Fruit fly (Drosophila melanogaster): Measurements from ENCODE around the gene CG32270.

The CG32270 gene

dm6 chr3L:3223390-3223914 lies 14.7 kb upstream of the CG32270 start:
- TF ChIP-seq Fer3 (tag; optimal IDR thresholded peaks at IDR 0.05): no peak
- no peak for TF ChIP-seq CG6813 (GFP tag; optimal IDR thresholded peaks at IDR 0.05)
- no peak for TF ChIP-seq CkIIα-i1 (GFP tag; IDR thresholded peaks at IDR 0.05)
- no peak for TF ChIP-seq BtbVII (GFP tag; optimal IDR thresholded peaks at IDR 0.05)
- no peak for TF ChIP-seq CG17361 (GFP tag; IDR thresholded peaks at IDR 0.05)
- TF ChIP-seq CG1603 (tag; optimal IDR thresholded peaks at IDR 0.05): no peak
- no peak for TF ChIP-seq hth (optimal IDR thresholded peaks at IDR 0.05)
- TF ChIP-seq CG3163 (GFP tag; optimal IDR thresholded peaks at IDR 0.05): no peak
- TF ChIP-seq odd (GFP tag; optimal IDR thresholded peaks at IDR 0.05): no peak
- TF ChIP-seq MESR4 (GFP tag; optimal IDR thresholded peaks at IDR 0.05): peak; percentile 99
- TF ChIP-seq CG11560 (tag; IDR thresholded peaks at IDR 0.05): no peak
- no peak for TF ChIP-seq Max (GFP tag; optimal IDR thresholded peaks at IDR 0.05)
- no peak for TF ChIP-seq Dbx (GFP tag; IDR thresholded peaks at IDR 0.05)
- no peak for TF ChIP-seq bowl (GFP tag; IDR thresholded peaks at IDR 0.05)
- no peak for TF ChIP-seq ap (GFP tag; IDR thresholded peaks at IDR 0.05)
- TF ChIP-seq B-H2 (GFP tag; optimal IDR thresholded peaks at IDR 0.05): no peak
- no peak for TF ChIP-seq pan (optimal IDR thresholded peaks at IDR 0.05)
- TF ChIP-seq pan (GFP tag; optimal IDR thresholded peaks at IDR 0.05 in 1 of 2, IDR thresholded peaks at IDR 0.05 in 1 of 2): no peak
- no peak for TF ChIP-seq jigr1 (GFP tag; IDR thresholded peaks at IDR 0.05)
- TF ChIP-seq Camta (GFP tag; optimal IDR thresholded peaks at IDR 0.05): no peak
- no peak for TF ChIP-seq Hr51 (GFP tag; optimal IDR thresholded peaks at IDR 0.05)
- no peak for TF ChIP-seq gce (GFP tag; IDR thresholded peaks at IDR 0.05)
- peak; percentile 65 for TF ChIP-seq YL-1 (GFP tag; optimal IDR thresholded peaks at IDR 0.05)
- no peak for TF ChIP-seq org-1 (GFP tag; optimal IDR thresholded peaks at IDR 0.05)
- no peak for TF ChIP-seq CG3995 (GFP tag; optimal IDR thresholded peaks at IDR 0.05)
- TF ChIP-seq CG18599 (GFP tag; optimal IDR thresholded peaks at IDR 0.05): no peak
- no peak for TF ChIP-seq Jarid2 (GFP tag; optimal IDR thresholded peaks at IDR 0.05)
- TF ChIP-seq dm (GFP tag; optimal IDR thresholded peaks at IDR 0.05): peak; percentile 43
- peak; percentile 93 for TF ChIP-seq cg (GFP tag; optimal IDR thresholded peaks at IDR 0.05)
- no peak for TF ChIP-seq Antp (GFP tag; optimal IDR thresholded peaks at IDR 0.05)
- TF ChIP-seq CG9797 (GFP tag; optimal IDR thresholded peaks at IDR 0.05): no peak
- TF ChIP-seq CG5953 (GFP tag; IDR thresholded peaks at IDR 0.05): no peak
- TF ChIP-seq CG14441 (GFP tag; IDR thresholded peaks at IDR 0.05): no peak
- no peak for TF ChIP-seq br (optimal IDR thresholded peaks at IDR 0.05)
- TF ChIP-seq CG10654 (GFP tag; optimal IDR thresholded peaks at IDR 0.05): no peak
- no peak for TF ChIP-seq Vsx1 (GFP tag; optimal IDR thresholded peaks at IDR 0.05)
- TF ChIP-seq schlank (tag; optimal IDR thresholded peaks at IDR 0.05): no peak
- TF ChIP-seq ham (GFP tag; IDR thresholded peaks at IDR 0.05): no peak
- TF ChIP-seq Myb (GFP tag; optimal IDR thresholded peaks at IDR 0.05): no peak
- peak; percentile 93 for TF ChIP-seq CG2199 (GFP tag; IDR thresholded peaks at IDR 0.05)
- no peak for TF ChIP-seq corto (GFP tag; optimal IDR thresholded peaks at IDR 0.05)
- TF ChIP-seq HLH4C (GFP tag; IDR thresholded peaks at IDR 0.05; ENCODE audit: partially characterized antibody): 0 out of 3 replicates have a peak, but pooled peaks have one; percentile 2
- no peak for TF ChIP-seq Meics (GFP tag; optimal IDR thresholded peaks at IDR 0.05)
- no peak for TF ChIP-seq D19B (GFP tag; optimal IDR thresholded peaks at IDR 0.05)
- TF ChIP-seq slou (GFP tag; optimal IDR thresholded peaks at IDR 0.05): no peak
- TF ChIP-seq pfk (GFP tag; optimal IDR thresholded peaks at IDR 0.05): no peak
- peak; percentile 16 for TF ChIP-seq pros (GFP tag; optimal IDR thresholded peaks at IDR 0.05)
- no peak for TF ChIP-seq CG10321 (GFP tag; IDR thresholded peaks at IDR 0.05)
- no peak for TF ChIP-seq CG13296 (GFP tag; optimal IDR thresholded peaks at IDR 0.05)
- TF ChIP-seq Ada2b (GFP tag; IDR thresholded peaks at IDR 0.05): no peak
- TF ChIP-seq lbe (GFP tag; optimal IDR thresholded peaks at IDR 0.05): no peak
- TF ChIP-seq CG8765 (GFP tag; IDR thresholded peaks at IDR 0.05): no peak
